Worm (Caenorhabditis elegans): ENCODE data around the gene Y38E10A.33.

ce11 chrII:12711490-12711889, 32.0 kb upstream of the Y38E10A.33 start:
- TF ChIP-seq egl-5 (tag; optimal IDR thresholded peaks at IDR 0.05) (no peak), elt-1 (tag; optimal IDR thresholded peaks at IDR 0.05) (no peak), nhr-11 (tag; optimal IDR thresholded peaks at IDR 0.05) (no peak), sea-2 (GFP tag; optimal IDR thresholded peaks at IDR 0.05) (no peak), pha-4 (tag; optimal IDR thresholded peaks at IDR 0.05) (no peak), mdl-1 (tag; optimal IDR thresholded peaks at IDR 0.05) (no peak), nhr-12 (tag; optimal IDR thresholded peaks at IDR 0.05) (no peak), egl-27 (tag; optimal IDR thresholded peaks at IDR 0.05) (no peak)
